Worm (Caenorhabditis elegans): ENCODE measurements around the gene sma-9.

sma-9 gene

DNA sequence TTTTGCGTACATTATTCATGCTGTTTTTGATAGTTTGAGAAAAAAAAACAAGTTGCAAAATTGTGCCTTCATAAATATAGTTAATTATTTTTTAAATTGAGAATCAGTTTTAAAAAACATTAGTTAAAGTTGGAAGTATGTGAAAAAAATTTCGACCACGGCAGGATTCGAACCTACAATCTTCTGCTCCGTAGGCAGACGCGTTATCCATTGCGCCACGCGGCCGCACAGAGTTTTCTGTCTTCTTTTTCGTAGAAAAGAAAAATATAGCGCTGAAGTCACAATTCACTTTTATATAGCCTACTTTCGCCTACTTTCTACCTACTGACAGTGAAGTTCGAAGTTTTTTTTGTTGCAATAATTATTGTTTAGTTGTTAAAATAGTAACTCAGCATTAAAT, 37.2 kb upstream of the sma-9 start (continued):
- TF ChIP-seq him-1 (tag; optimal IDR thresholded peaks at IDR 0.05): peak; percentile 86
- TF ChIP-seq ceh-100 (GFP tag; IDR thresholded peaks at IDR 0.05): no peak; the same call in 1 of the 2 replicates
- TF ChIP-seq lag-1 (GFP tag; IDR thresholded peaks at IDR 0.05): no peak

ce11 chrX:10734026-10734425, 35.1 kb upstream of the sma-9 start, which contains the start of gene egl-36:
TSS of gene egl-36 (plus strand) at chrX:10734326.
- TF ChIP-seq B0019.2 (GFP tag; conservative IDR thresholded peaks at IDR 0.05) (no peak), dpl-1 (GFP tag; optimal IDR thresholded peaks at IDR 0.05) (no peak), ceh-40 (GFP tag; IDR thresholded peaks at IDR 0.05) (no peak)

DNA sequence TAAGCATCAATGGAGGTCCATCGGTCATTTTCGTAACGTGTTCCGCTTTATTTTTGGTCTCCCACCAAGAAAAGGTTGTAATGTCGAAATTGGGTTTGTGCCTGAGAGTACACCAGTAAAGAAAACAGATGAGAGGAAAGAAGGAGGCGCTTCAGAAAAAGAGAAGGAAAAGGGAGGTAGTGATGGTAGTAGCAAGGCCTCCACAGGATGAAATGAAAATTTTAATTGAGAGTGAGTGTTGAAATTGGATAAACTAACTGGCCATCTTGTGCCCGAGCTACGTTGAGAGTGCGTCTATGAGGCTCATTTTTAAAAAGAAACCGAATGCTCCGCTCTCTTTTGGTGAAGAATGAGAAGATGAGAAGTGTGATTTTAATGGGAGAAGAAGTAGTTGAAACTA, 22.7 kb upstream of the sma-9 start, which contains the start of gene R07A4.2:
Gene R07A4.2, minus strand, starts transcription at position 101 of the 400 bp plus-strand sequence.
- no peak for TF ChIP-seq lin-35 (GFP tag; optimal IDR thresholded peaks at IDR 0.05)
- TF ChIP-seq egl-18 (GFP tag; IDR thresholded peaks at IDR 0.05): no peak
- TF ChIP-seq him-1 (tag; optimal IDR thresholded peaks at IDR 0.05): no peak
- TF ChIP-seq lsl-1 (GFP tag; optimal IDR thresholded peaks at IDR 0.05): no peak
- TF ChIP-seq madf-3 (GFP tag; IDR thresholded peaks at IDR 0.05): no peak
- TF ChIP-seq lin-54 (GFP tag; optimal IDR thresholded peaks at IDR 0.05): no peak
- TF ChIP-seq let-607 (tag; optimal IDR thresholded peaks at IDR 0.05): no peak
- TF ChIP-seq atf-7 (tag; optimal IDR thresholded peaks at IDR 0.05): no peak
- no peak for TF ChIP-seq dox-1 (GFP tag; IDR thresholded peaks at IDR 0.05)
- no peak for TF ChIP-seq ztf-25 (GFP tag; IDR thresholded peaks at IDR 0.05)
- no peak for TF ChIP-seq tbp1 (GFP tag; optimal IDR thresholded peaks at IDR 0.05)

DNA sequence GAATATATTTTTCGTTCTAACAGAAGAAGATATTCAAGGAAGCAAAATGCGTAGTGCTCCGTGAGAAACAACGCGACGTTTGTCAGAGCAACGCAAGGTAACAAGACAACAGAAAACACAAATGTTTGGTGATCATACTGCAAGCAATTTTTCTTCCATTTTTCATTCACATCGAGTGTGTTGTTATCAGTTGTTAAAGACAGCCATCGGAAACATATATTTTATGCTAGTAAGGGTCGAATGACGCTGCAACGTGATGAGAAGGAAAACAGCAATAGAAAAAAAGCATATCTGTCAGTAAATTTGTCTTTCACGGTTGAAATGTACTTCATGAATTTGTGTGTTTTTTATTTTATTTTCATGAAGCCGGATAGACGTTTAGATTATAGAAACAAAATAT, 20.9 kb upstream of the sma-9 start:
- TF ChIP-seq nhr-80 (tag; optimal IDR thresholded peaks at IDR 0.05) (peak; percentile 80), attf-3 (GFP tag; conservative IDR thresholded peaks at IDR 0.05) (no peak)

- TF ChIP-seq snpc-3.4 (tag; optimal IDR thresholded peaks at IDR 0.05) (no peak), sea-2 (GFP tag; IDR thresholded peaks at IDR 0.05) (no peak), F57A8.1 (GFP tag; optimal IDR thresholded peaks at IDR 0.05) (no peak), ztf-18 (tag; optimal IDR thresholded peaks at IDR 0.05) (no peak), dpff-1 (tag; optimal IDR thresholded peaks at IDR 0.05) (no peak), ztf-22 (GFP tag; optimal IDR thresholded peaks at IDR 0.05) (no peak), F52B5.7 (tag; optimal IDR thresholded peaks at IDR 0.05) (no peak), hmg-20 (GFP tag; IDR thresholded peaks at IDR 0.05) (no peak), ceh-40 (GFP tag; IDR thresholded peaks at IDR 0.05) (no peak), ceh-27 (GFP tag; optimal IDR thresholded peaks at IDR 0.05) (no peak), nfya-2 (GFP tag; IDR thresholded peaks at IDR 0.05) (no peak), lir-1 (GFP tag; conservative IDR thresholded peaks at IDR 0.05) (no peak), pha-4 (tag; optimal IDR thresholded peaks at IDR 0.05) (no peak), ZK185.1 (tag; optimal IDR thresholded peaks at IDR 0.05; ENCODE audit: poor library complexity, severe bottlenecking) (no peak), fkh-3 (tag; optimal IDR thresholded peaks at IDR 0.05) (no peak), nhr-80 (tag; optimal IDR thresholded peaks at IDR 0.05) (no peak), hsf-1 (GFP tag; IDR thresholded peaks at IDR 0.05) (no peak), B0336.3 (GFP tag; IDR thresholded peaks at IDR 0.05) (no peak)
Observed at ce11 chrX:10753403-10753802, 15.7 kb upstream of the sma-9 start, which contains the start of gene R07A4.3. TSS of gene R07A4.3 (plus strand) at chrX:10753703.

Measured in whole organism, young adult.